Fruit fly (Drosophila melanogaster) whole organism, embryonic: ENCODE results near the gene stg.

Source experiments
- Antp ChIP-seq: fragments of 200-800 bp; sonication (Bioruptor generic); optimal IDR thresholded peaks from 3 replicates; lab custom pipeline; 2016; ENCODE audit warnings: missing biosample characterization, missing genetic modification characterization
- Blimp-1 ChIP-seq: fragments of 200-800 bp; sonication (Bioruptor generic); optimal IDR thresholded peaks from 3 replicates; lab custom pipeline; 2018; ENCODE audit warnings: missing biosample characterization, missing genetic modification characterization, mild to moderate bottlenecking, moderate library complexity, missing genetic modification reagents
- CG10274 ChIP-seq: fragments of 200-800 bp; sonication (Bioruptor generic); optimal IDR thresholded peaks from 3 replicates; lab custom pipeline; 2017; ENCODE audit warnings: missing biosample characterization, mild to moderate bottlenecking, missing genetic modification characterization
- CG12219 ChIP-seq: fragments of 200-800 bp; sonication (Bioruptor generic); optimal IDR thresholded peaks from 3 replicates; lab custom pipeline; 2018; ENCODE audit warnings: missing biosample characterization, mild to moderate bottlenecking, missing genetic modification characterization
- CG14860 ChIP-seq: fragments of 200-800 bp; sonication (Bioruptor generic); IDR thresholded peaks from 3 replicates; pipeline ENCODE4 v1.3.6; 2022; ENCODE audit warnings: missing biosample characterization, missing genetic modification characterization; ENCODE audit not compliant: partially characterized antibody
- CG14965 ChIP-seq: fragments of 200-800 bp; sonication (Bioruptor generic); optimal IDR thresholded peaks from 2 replicates; lab custom pipeline; 2016; ENCODE audit warnings: missing biosample characterization, missing genetic modification characterization, borderline replicate concordance
- CG1529 ChIP-seq: fragments of 200-800 bp; sonication (Bioruptor generic); optimal IDR thresholded peaks from 3 replicates; lab custom pipeline; 2018; ENCODE audit warnings: missing biosample characterization, missing genetic modification characterization
- CG1647 ChIP-seq: fragments of 200-800 bp; sonication (Bioruptor generic); optimal IDR thresholded peaks from 3 replicates; lab custom pipeline; 2016; ENCODE audit warnings: missing biosample characterization, missing genetic modification characterization
- CG17568 ChIP-seq: fragments of 200-800 bp; sonication (Bioruptor generic); optimal IDR thresholded peaks from 2 replicates; lab custom pipeline; 2018; ENCODE audit warnings: missing biosample characterization, mild to moderate bottlenecking, missing genetic modification characterization, moderate library complexity
- CG33557 ChIP-seq: fragments of 200-800 bp; sonication (Bioruptor generic); optimal IDR thresholded peaks from 2 replicates; lab custom pipeline; 2019; ENCODE audit warnings: missing biosample characterization, mild to moderate bottlenecking, missing genetic modification characterization, moderate library complexity
- CG4854 ChIP-seq: fragments of 200-800 bp; sonication (Bioruptor generic); optimal IDR thresholded peaks from 2 replicates; lab custom pipeline; 2016; ENCODE audit warnings: missing biosample characterization, missing genetic modification characterization, inconsistent platforms
- CG6689 ChIP-seq: fragments of 200-800 bp; sonication (Bioruptor generic); IDR thresholded peaks from 2 replicates; pipeline ENCODE4 v1.3.6; 2022; ENCODE audit warnings: missing biosample characterization, missing genetic modification characterization
- CG7745 ChIP-seq: fragments of 200-800 bp; sonication (Bioruptor generic); optimal IDR thresholded peaks from 2 replicates; lab custom pipeline; 2018; ENCODE audit warnings: missing biosample characterization, mild to moderate bottlenecking, missing genetic modification characterization, moderate library complexity
- CG7987 ChIP-seq: fragments of 200-800 bp; sonication (Bioruptor generic); optimal IDR thresholded peaks from 2 replicates; lab custom pipeline; 2018; ENCODE audit warnings: missing biosample characterization, mild to moderate bottlenecking, missing genetic modification characterization, moderate library complexity
- CG8290 ChIP-seq, 3 experiments: fragments of 200-800 bp; sonication (Bioruptor generic); optimal IDR thresholded peaks; 2 replicates each; lab custom pipeline; 2016 to 2019; ENCODE audit warnings: missing biosample characterization in 3 of 3, missing genetic modification characterization in 3 of 3, mild to moderate bottlenecking in 2 of 3, moderate library complexity in 1 of 3
- CG9876 ChIP-seq: fragments of 200-800 bp; sonication (Bioruptor generic); optimal IDR thresholded peaks from 2 replicates; lab custom pipeline; 2016; ENCODE audit warnings: missing biosample characterization, missing genetic modification characterization
- Drgx ChIP-seq: fragments of 200-800 bp; sonication (Bioruptor generic); IDR thresholded peaks from 2 replicates; pipeline ENCODE4 v1.3.6; 2022; ENCODE audit warnings: missing biosample characterization, missing genetic modification characterization
- E2f1 ChIP-seq: fragments of 200-800 bp; sonication (Bioruptor generic); IDR thresholded peaks from 2 replicates; pipeline ENCODE4 v1.3.6; 2022; ENCODE audit warnings: missing biosample characterization, missing genetic modification characterization
- Hr51 ChIP-seq, 2 experiments: fragments of 200-800 bp; sonication (Bioruptor generic); optimal IDR thresholded peaks; 2 replicates in 1 of 2; 3 replicates in 1 of 2; lab custom pipeline; 2016 to 2018; ENCODE audit warnings: missing biosample characterization in 2 of 2, missing genetic modification characterization in 2 of 2, mild to moderate bottlenecking in 1 of 2, moderate library complexity in 1 of 2
- Mes4 ChIP-seq: fragments of 200-800 bp; sonication (Bioruptor generic); optimal IDR thresholded peaks from 2 replicates; lab custom pipeline; 2016; ENCODE audit warnings: missing biosample characterization, missing genetic modification characterization
- Pdp1 ChIP-seq, 2 experiments: fragments of 200-800 bp; sonication (Bioruptor generic); optimal IDR thresholded peaks; 3 replicates each; lab custom pipeline; 2016; ENCODE audit warnings: missing biosample characterization in 2 of 2, missing genetic modification characterization in 2 of 2, mild to moderate bottlenecking in 1 of 2, moderate library complexity in 1 of 2
- bsh ChIP-seq, 2 experiments: fragments of 200-800 bp; sonication (Bioruptor generic); optimal IDR thresholded peaks; 2 replicates each; lab custom pipeline; 2017 to 2018; ENCODE audit warnings: mild to moderate bottlenecking in 2 of 2, missing biosample characterization in 2 of 2, missing genetic modification characterization in 2 of 2, moderate library complexity in 1 of 2
- cg ChIP-seq: fragments of 200-800 bp; sonication (Bioruptor generic); optimal IDR thresholded peaks from 3 replicates; lab custom pipeline; 2019; ENCODE audit warnings: missing biosample characterization, mild to moderate bottlenecking, missing genetic modification characterization, moderate library complexity
- corto ChIP-seq: fragments of 200-800 bp; sonication (Bioruptor generic); optimal IDR thresholded peaks from 2 replicates; lab custom pipeline; 2016; ENCODE audit warnings: missing biosample characterization, mild to moderate bottlenecking, missing genetic modification characterization, moderate library complexity
- crc ChIP-seq: fragments of 200-800 bp; sonication (Bioruptor generic); optimal IDR thresholded peaks from 2 replicates; lab custom pipeline; 2016; ENCODE audit warnings: missing biosample characterization, missing genetic modification characterization
- fru ChIP-seq: fragments of >200 bp; optimal IDR thresholded peaks from 2 replicates; lab custom pipeline; 2017
- lbe ChIP-seq: fragments of 200-800 bp; sonication (Bioruptor generic); optimal IDR thresholded peaks from 2 replicates; lab custom pipeline; 2016; ENCODE audit warnings: missing biosample characterization, mild to moderate bottlenecking, missing genetic modification characterization
- nom ChIP-seq: fragments of 200-800 bp; sonication (Bioruptor generic); optimal IDR thresholded peaks from 2 replicates; lab custom pipeline; 2017; ENCODE audit warnings: missing biosample characterization, missing genetic modification characterization, mild to moderate bottlenecking, moderate library complexity, missing genetic modification reagents
- phol ChIP-seq: fragments of 200-800 bp; sonication (Bioruptor generic); optimal IDR thresholded peaks from 3 replicates; lab custom pipeline; 2018; ENCODE audit warnings: missing biosample characterization, mild to moderate bottlenecking, missing genetic modification characterization, moderate library complexity
- repo ChIP-seq: fragments of 200-800 bp; sonication (Bioruptor generic); optimal IDR thresholded peaks from 2 replicates; lab custom pipeline; 2016; ENCODE audit warnings: missing biosample characterization, missing genetic modification characterization
- sisA ChIP-seq: fragments of 200-800 bp; sonication (Bioruptor generic); IDR thresholded peaks from 2 replicates; pipeline ENCODE4 v1.3.6; 2022; ENCODE audit warnings: missing biosample characterization, missing genetic modification characterization
- sna ChIP-seq: fragments of 200-800 bp; sonication (Bioruptor generic); IDR thresholded peaks from 2 replicates; pipeline ENCODE4 v1.3.6; 2022; ENCODE audit warnings: missing biosample characterization, missing genetic modification characterization; ENCODE audit not compliant: partially characterized antibody
- sqz ChIP-seq: fragments of 200-800 bp; sonication (Bioruptor generic); optimal IDR thresholded peaks from 3 replicates; lab custom pipeline; 2018; ENCODE audit warnings: missing biosample characterization, mild to moderate bottlenecking, missing genetic modification characterization
- ssp ChIP-seq: fragments of 200-800 bp; sonication (Bioruptor generic); IDR thresholded peaks from 2 replicates; pipeline ENCODE4 v1.3.6; 2022; ENCODE audit warnings: missing biosample characterization, missing genetic modification characterization
- wdn ChIP-seq: fragments of 200-800 bp; sonication (Bioruptor generic); IDR thresholded peaks from 2 replicates; pipeline ENCODE4 v1.3.6; 2022; ENCODE audit warnings: missing biosample characterization, missing genetic modification characterization
- wek ChIP-seq: fragments of 200-800 bp; sonication (Bioruptor generic); optimal IDR thresholded peaks from 3 replicates; lab custom pipeline; 2018; ENCODE audit warnings: missing biosample characterization, mild to moderate bottlenecking, missing genetic modification characterization, moderate library complexity

stg gene

dm6 chr3R:29255963-29256527 is 445 bp upstream of the stg start, which contains the start of gene CG45544 (continued):
- TF ChIP-seq CG17568 (GFP tag; lab: Kevin White, UChicago) (no peak), Hr51 (GFP tag; optimal IDR thresholded peaks at IDR 0.05; lab: Kevin White, UChicago) (no peak), repo (GFP tag; lab: Kevin White, UChicago) (no peak), ssp (GFP tag; lab: Robert Waterston, UW) (peak; percentile 22; the same call in 1 of the 2 replicates), CG1529 (GFP tag; lab: Kevin White, UChicago) (no peak), CG33557 (GFP tag; lab: Kevin White, UChicago) (no peak), sisA (GFP tag; lab: Robert Waterston, UW) (peak; percentile 38; the same call in 1 of the 2 replicates), CG6689 (GFP tag; lab: Robert Waterston, UW) (no peak), sqz (GFP tag; lab: Kevin White, UChicago) (no peak), cg (GFP tag; lab: Kevin White, UChicago) (no peak), CG9876 (GFP tag; lab: Kevin White, UChicago) (no peak), Pdp1 (GFP tag; optimal IDR thresholded peaks at IDR 0.05; lab: Kevin White, UChicago) (peak in 1 of 2 experiments; percentile 22), CG8290 (GFP tag; optimal IDR thresholded peaks at IDR 0.05; lab: Kevin White, UChicago) (no peak), CG8290 (tag; optimal IDR thresholded peaks at IDR 0.05; lab: Kevin White, UChicago) (peak in 1 of 2 experiments; percentile 6), CG1647 (GFP tag; lab: Kevin White, UChicago) (no peak), CG4854 (no peak), CG14965 (GFP tag; lab: Kevin White, UChicago) (no peak), crc (GFP tag; lab: Kevin White, UChicago) (no peak), CG10274 (GFP tag; lab: Kevin White, UChicago) (no peak), fru (lab: Kevin White, UChicago) (no peak), CG7987 (GFP tag; lab: Kevin White, UChicago) (no peak), phol (no peak), E2f1 (GFP tag; lab: Robert Waterston, UW) (no peak), CG7745 (tag; lab: Kevin White, UChicago) (no peak), Mes4 (GFP tag; lab: Kevin White, UChicago) (no peak), sna (GFP tag; lab: Robert Waterston, UW) (no peak), Antp (GFP tag; lab: Kevin White, UChicago) (no peak), CG14860 (GFP tag; lab: Robert Waterston, UW) (no peak), wek (GFP tag; lab: Kevin White, UChicago) (no peak)

DNA sequence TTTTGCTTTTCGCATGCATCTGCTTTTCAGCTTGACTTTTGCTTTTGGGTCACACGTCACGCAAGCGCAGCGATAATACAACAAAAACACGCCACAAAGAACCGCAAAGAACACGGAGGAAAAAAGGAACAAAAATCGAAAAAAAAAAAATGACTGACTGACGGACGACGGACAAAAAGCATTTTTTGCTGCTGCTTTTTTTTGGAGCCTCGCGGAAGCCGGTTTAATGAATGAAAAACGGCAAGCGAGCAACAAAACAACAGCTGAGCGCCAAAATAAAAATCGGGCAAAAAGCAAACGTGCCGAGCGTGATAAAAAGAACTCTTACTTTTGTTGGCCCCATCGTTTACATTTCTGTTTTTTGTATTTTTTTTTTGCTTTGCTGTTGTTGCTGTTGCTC is 1.2 kb downstream of the stg start:
- TF ChIP-seq Drgx (peak; percentile 24; the same call in 1 of the 2 replicates), nom (GFP tag; lab: Kevin White, UChicago) (peak; percentile 98), lbe (GFP tag; lab: Kevin White, UChicago) (peak; percentile 71), wdn (no peak), corto (GFP tag; lab: Kevin White, UChicago) (peak; percentile 10), Blimp-1 (GFP tag; lab: Kevin White, UChicago) (peak; percentile 72), CG12219 (GFP tag; lab: Kevin White, UChicago) (no peak), bsh (GFP tag; optimal IDR thresholded peaks at IDR 0.05; lab: Kevin White, UChicago) (peak in 1 of 2 experiments; percentile 9)
